Worm (Caenorhabditis elegans) whole organism, L4/young adult: Measurements from ENCODE around the gene best-16.

ENCODE experiments used
- W03F9.2 ChIP-seq: fragments of 150-350 bp; optimal IDR thresholded peaks from 2 replicates; lab custom pipeline; 2014; ENCODE audit warnings: missing biosample characterization, missing genetic modification characterization
- dao-5 ChIP-seq: sonication (generic microtip); optimal IDR thresholded peaks from 2 replicates; lab custom pipeline; 2016; ENCODE audit warnings: missing genotype, missing genetic modification characterization, moderate library complexity, missing compliant biosample characterization
- him-1 ChIP-seq: sonication (generic microtip); optimal IDR thresholded peaks from 2 replicates; lab custom pipeline; 2016; ENCODE audit warnings: missing genotype, missing genetic modification reagents, missing genetic modification characterization, missing compliant biosample characterization

- no peak for TF ChIP-seq dao-5 (tag; lab: Kevin White, UChicago)
- TF ChIP-seq him-1 (tag; lab: Kevin White, UChicago): no peak
- TF ChIP-seq W03F9.2 (tag; lab: Kevin White, UChicago): no peak
Measured at ce11 chrIV:7171222-7171621, 24.4 kb downstream of the best-16 start, which contains the start of gene str-220.
